Fruit fly (Drosophila melanogaster): Measurements from ENCODE around the gene Tmem43.
A peak's percentile ranks its signal among the peaks of the same experiment; 100 is the strongest.

Gene Tmem43

DNA sequence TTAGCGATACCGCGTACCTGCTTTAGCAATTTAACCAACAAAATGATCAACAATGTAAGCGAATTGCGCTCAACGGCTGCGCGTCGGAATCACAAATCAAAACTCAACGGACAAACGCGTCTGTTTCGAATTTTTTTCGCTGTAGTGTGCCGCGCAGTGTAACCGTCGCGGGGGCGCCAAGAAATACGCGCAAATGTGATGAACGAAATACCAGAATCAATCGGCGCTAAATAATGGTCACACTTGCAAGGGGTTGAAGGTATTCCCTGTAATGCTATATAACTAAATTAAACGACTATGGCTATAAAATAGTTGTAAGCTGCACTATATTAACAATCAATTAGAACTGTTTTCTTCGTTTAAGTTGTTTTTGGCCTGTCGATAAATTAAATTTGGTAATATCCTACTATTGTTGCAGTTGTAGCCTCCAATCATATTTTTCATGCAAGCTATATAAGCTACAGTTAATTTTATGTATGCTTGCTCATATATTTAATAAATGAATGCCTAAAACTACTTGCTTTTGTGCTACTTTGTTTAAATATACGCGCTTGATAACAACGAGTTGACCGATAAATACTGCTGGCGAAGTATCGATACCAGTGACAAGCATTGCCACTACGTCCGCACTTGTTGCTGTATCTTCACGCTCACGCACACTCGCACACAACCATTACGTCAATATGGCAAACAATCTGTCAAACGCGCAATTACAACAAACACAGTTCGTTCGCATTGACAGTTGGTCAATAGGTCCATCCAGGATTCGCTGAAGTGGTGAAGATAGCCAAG is 3.0 kb downstream of the Tmem43 start, which contains the start of the genes pbl and CG8281 (continued):
- TF ChIP-seq ERR (GFP tag; optimal IDR thresholded peaks at IDR 0.05) (no peak), CG2678 (tag; optimal IDR thresholded peaks at IDR 0.05) (peak; percentile 69), CG11560 (tag; IDR thresholded peaks at IDR 0.05) (0 out of 3 replicates have a peak, but pooled peaks have one; percentile 16), fd96Cb (tag; optimal IDR thresholded peaks at IDR 0.05) (peak; percentile 48), ATbp (GFP tag; optimal IDR thresholded peaks at IDR 0.05) (no peak), Mes4 (GFP tag; optimal IDR thresholded peaks at IDR 0.05) (peak; percentile 2), Sry-δ (GFP tag; optimal IDR thresholded peaks at IDR 0.05) (peak; percentile 70), br (optimal IDR thresholded peaks at IDR 0.05) (no peak), ssp (GFP tag; IDR thresholded peaks at IDR 0.05) (peak; percentile 47), sr (GFP tag; IDR thresholded peaks at IDR 0.05) (no peak), CG13287 (GFP tag; IDR thresholded peaks at IDR 0.05; ENCODE audit: partially characterized antibody) (peak; percentile 86), CG4424 (GFP tag; optimal IDR thresholded peaks at IDR 0.05) (peak; percentile 23), Sry-β (GFP tag; optimal IDR thresholded peaks at IDR 0.05) (no peak), CG17612 (GFP tag; IDR thresholded peaks at IDR 0.05) (no peak), CG4820 (GFP tag; optimal IDR thresholded peaks at IDR 0.05) (peak; percentile 15), Adf1 (GFP tag; IDR thresholded peaks at IDR 0.05) (peak; percentile 24; the same call in 1 of the 2 replicates), Tbp (GFP tag; optimal IDR thresholded peaks at IDR 0.05) (no peak), gce (GFP tag; IDR thresholded peaks at IDR 0.05) (no peak), Sin3A (optimal IDR thresholded peaks at IDR 0.05) (peak; percentile 83), dmrt99B (tag; optimal IDR thresholded peaks at IDR 0.05) (no peak), bbx (GFP tag; IDR thresholded peaks at IDR 0.05; ENCODE audit: partially characterized antibody) (peak; percentile 78), CG3407 (GFP tag; optimal IDR thresholded peaks at IDR 0.05) (no peak), CG6689 (GFP tag; IDR thresholded peaks at IDR 0.05) (peak; percentile 48; the same call in 1 of the 2 replicates), Abd-B (GFP tag; optimal IDR thresholded peaks at IDR 0.05) (peak; percentile 34), Meics (GFP tag; optimal IDR thresholded peaks at IDR 0.05) (peak; percentile 26), Med (GFP tag) (peak; percentile 79), CG1233 (GFP tag; optimal IDR thresholded peaks at IDR 0.05) (peak; percentile 29), CG14860 (GFP tag; IDR thresholded peaks at IDR 0.05; ENCODE audit: partially characterized antibody) (peak; percentile 69), Jarid2 (GFP tag; optimal IDR thresholded peaks at IDR 0.05) (peak; percentile 24), zen2 (GFP tag; IDR thresholded peaks at IDR 0.05; ENCODE audit: partially characterized antibody) (peak; percentile 53; the same call in 1 of the 3 replicates), Mad (GFP tag; optimal IDR thresholded peaks at IDR 0.05) (no peak), CG1792 (GFP tag; optimal IDR thresholded peaks at IDR 0.05) (peak; percentile 29), CG3847 (GFP tag; IDR thresholded peaks at IDR 0.05) (peak; percentile 50; the same call in 1 of the 2 replicates), crc (GFP tag; optimal IDR thresholded peaks at IDR 0.05) (no peak), hkb (optimal IDR thresholded peaks at IDR 0.05) (no peak), hkb (GFP tag; IDR thresholded peaks at IDR 0.05) (peak; percentile 62), unpg (GFP tag; optimal IDR thresholded peaks at IDR 0.05) (peak; percentile 43), nom (GFP tag; optimal IDR thresholded peaks at IDR 0.05) (no peak), CG17328 (GFP tag; IDR thresholded peaks at IDR 0.05) (no peak), disco-r (GFP tag; optimal IDR thresholded peaks at IDR 0.05) (no peak), pzg (GFP tag; optimal IDR thresholded peaks at IDR 0.05) (peak; percentile 89), emc (GFP tag; optimal IDR thresholded peaks at IDR 0.05) (peak; percentile 35), ken (GFP tag; IDR thresholded peaks at IDR 0.05) (no peak), CG13123 (GFP tag; optimal IDR thresholded peaks at IDR 0.05) (peak; percentile 35), HLHmδ (GFP tag; optimal IDR thresholded peaks at IDR 0.05) (peak; percentile 48), CG18599 (GFP tag; optimal IDR thresholded peaks at IDR 0.05) (peak; percentile 48), Ptx1 (GFP tag; IDR thresholded peaks at IDR 0.05) (peak; percentile 46), Atf6 (GFP tag; IDR thresholded peaks at IDR 0.05) (0 out of 2 replicates have a peak, but pooled peaks have one; percentile 23), CG6272 (GFP tag; IDR thresholded peaks at IDR 0.05) (no peak), peb (GFP tag; IDR thresholded peaks at IDR 0.05) (no peak)
